Fruit fly (Drosophila melanogaster): ENCODE results near the gene Spp.

Spp gene

DNA sequence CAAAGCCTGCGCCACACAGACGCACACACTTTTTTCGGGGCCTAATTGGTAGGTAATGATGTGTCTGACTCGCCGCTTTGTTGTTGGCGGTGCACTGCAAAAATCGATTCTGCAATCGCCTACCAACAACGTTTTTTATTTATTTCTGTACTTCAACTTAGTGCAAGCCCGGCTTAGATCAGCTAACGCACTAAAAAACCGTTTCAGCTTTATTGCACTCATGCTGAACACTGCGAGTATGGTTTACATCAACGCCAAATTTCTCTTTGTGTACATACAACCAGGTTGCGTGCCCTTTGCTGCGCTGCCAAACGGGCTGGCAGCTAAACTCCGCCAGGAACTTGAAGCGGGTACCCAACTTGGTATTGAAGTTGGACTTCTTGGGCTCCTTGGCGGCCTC, 14.2 kb downstream of the Spp start (continued):
- TF ChIP-seq CG8632 (GFP tag; optimal IDR thresholded peaks at IDR 0.05) (peak; percentile 68), CG10669 (GFP tag; optimal IDR thresholded peaks at IDR 0.05) (peak; percentile 51), OdsH (GFP tag; optimal IDR thresholded peaks at IDR 0.05) (peak; percentile 89), CG11902 (GFP tag; optimal IDR thresholded peaks at IDR 0.05) (peak; percentile 81), CG6792 (GFP tag; optimal IDR thresholded peaks at IDR 0.05) (peak; percentile 91), Eip75B (GFP tag; optimal IDR thresholded peaks at IDR 0.05) (peak; percentile 90), Hr39 (GFP tag; optimal IDR thresholded peaks at IDR 0.05) (peak; percentile 95), CG6808 (GFP tag; optimal IDR thresholded peaks at IDR 0.05) (peak; percentile 38), CG8319 (GFP tag; optimal IDR thresholded peaks at IDR 0.05) (peak; percentile 37), CG4318 (GFP tag; optimal IDR thresholded peaks at IDR 0.05) (no peak), salr (GFP tag; optimal IDR thresholded peaks at IDR 0.05) (peak; percentile 15 to 25), Sox102F (GFP tag; optimal IDR thresholded peaks at IDR 0.05) (peak; percentile 97), svp (GFP tag) (peak; percentile 98), CG3032 (tag; optimal IDR thresholded peaks at IDR 0.05) (peak; percentile 25), fd85E (GFP tag; optimal IDR thresholded peaks at IDR 0.05) (peak; percentile 41), Eip78C (GFP tag) (peak; percentile 94), CG15336 (GFP tag; IDR thresholded peaks at IDR 0.05) (peak; percentile 36; the same call in 1 of the 2 replicates), Gug (GFP tag; IDR thresholded peaks at IDR 0.05) (no peak), CG16779 (tag; optimal IDR thresholded peaks at IDR 0.05) (peak; percentile 66), acj6 (GFP tag; optimal IDR thresholded peaks at IDR 0.05) (peak; percentile 81), lz (GFP tag; optimal IDR thresholded peaks at IDR 0.05) (peak; percentile 93), CG6163 (GFP tag; IDR thresholded peaks at IDR 0.05) (peak; percentile 86), Hr38 (GFP tag; optimal IDR thresholded peaks at IDR 0.05) (no peak), CG31627 (GFP tag; optimal IDR thresholded peaks at IDR 0.05) (peak; percentile 96), spab (GFP tag; optimal IDR thresholded peaks at IDR 0.05) (peak; percentile 41), CG1621 (tag; optimal IDR thresholded peaks at IDR 0.05) (peak; percentile 67), pdm3 (GFP tag; optimal IDR thresholded peaks at IDR 0.05) (peak; percentile 89), Met (GFP tag; optimal IDR thresholded peaks at IDR 0.05) (peak; percentile 96), dsx (GFP tag; optimal IDR thresholded peaks at IDR 0.05; ENCODE audit: poor library complexity, severe bottlenecking) (peak; percentile 61), eg (GFP tag; IDR thresholded peaks at IDR 0.05) (no peak), Hr4 (GFP tag; optimal IDR thresholded peaks at IDR 0.05) (no peak)

DNA sequence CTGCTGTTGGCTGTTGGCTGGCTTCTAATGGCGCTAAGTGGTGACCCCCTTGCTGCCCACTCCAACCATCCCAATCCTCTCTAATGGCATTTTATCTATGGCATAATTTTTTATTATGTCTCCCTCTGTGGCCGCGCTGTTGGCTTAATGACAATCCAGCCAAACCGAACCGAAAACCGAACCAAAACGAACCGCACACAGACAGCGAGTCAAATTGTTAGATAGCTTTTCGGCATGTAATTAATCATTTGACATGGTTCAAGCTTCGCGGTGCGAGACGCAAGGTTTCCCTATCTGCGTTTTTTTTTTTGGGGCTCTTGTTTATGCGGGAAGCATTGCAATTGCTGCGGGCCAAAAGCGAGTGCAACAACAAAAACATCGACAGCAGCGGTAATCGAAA, 16.8 kb downstream of the Spp start:
- TF ChIP-seq vri (GFP tag; optimal IDR thresholded peaks at IDR 0.05) (peak; percentile 10), CG6854 (GFP tag; optimal IDR thresholded peaks at IDR 0.05) (no peak), svp (GFP tag) (peak; percentile 51)

- TF ChIP-seq esn (GFP tag; optimal IDR thresholded peaks at IDR 0.05) (peak; percentile 40), CG8119 (GFP tag; IDR thresholded peaks at IDR 0.05) (no peak), CG3919 (GFP tag; optimal IDR thresholded peaks at IDR 0.05) (peak; percentile 25), CG15336 (GFP tag; IDR thresholded peaks at IDR 0.05) (0 out of 2 replicates have a peak, but pooled peaks have one; percentile 11), dac (GFP tag; optimal IDR thresholded peaks at IDR 0.05) (no peak), Ets21C (GFP tag; optimal IDR thresholded peaks at IDR 0.05) (peak; percentile 23), Met (GFP tag; optimal IDR thresholded peaks at IDR 0.05) (peak; percentile 20), Sox14 (GFP tag; optimal IDR thresholded peaks at IDR 0.05) (peak; percentile 2), CG6792 (GFP tag; optimal IDR thresholded peaks at IDR 0.05) (no peak), pdm3 (GFP tag; optimal IDR thresholded peaks at IDR 0.05) (peak; percentile 21), CG32006 (GFP tag; optimal IDR thresholded peaks at IDR 0.05) (peak; percentile 7), CG6854 (GFP tag; optimal IDR thresholded peaks at IDR 0.05) (no peak), svp (GFP tag) (peak; percentile 57)
These were observed 17.5 kb downstream of the Spp start for dm6 chr2L:526924-527307.

Data from whole organism, prepupa.